Fruit fly (Drosophila melanogaster): ENCODE results near the gene Uch-L5.

The Uch-L5 gene

dm6 chr3L:9426656-9427294 is 50.0 kb downstream of the Uch-L5 start, which contains the start of the genes Atat and Shc (continued):
- TF ChIP-seq Hr38 (GFP tag; optimal IDR thresholded peaks at IDR 0.05), result peak; percentile 96
- peak; percentile 83 to 96 for TF ChIP-seq ss (GFP tag; optimal IDR thresholded peaks at IDR 0.05)
- TF ChIP-seq OdsH (GFP tag; optimal IDR thresholded peaks at IDR 0.05), result peak; percentile 99
- peak; percentile 95 for TF ChIP-seq Eip93F (GFP tag; optimal IDR thresholded peaks at IDR 0.05)
- TF ChIP-seq net (GFP tag; optimal IDR thresholded peaks at IDR 0.05), result peak; percentile 98
- peak; percentile 93 for TF ChIP-seq CG6808 (GFP tag; optimal IDR thresholded peaks at IDR 0.05)
- peak; percentile 99 for TF ChIP-seq Eip78C (GFP tag)
- TF ChIP-seq Eip75B (GFP tag; optimal IDR thresholded peaks at IDR 0.05), result peak; percentile 98
- TF ChIP-seq CG9139 (GFP tag; optimal IDR thresholded peaks at IDR 0.05), result peak; percentile 84
- peak; percentile 98 for TF ChIP-seq dac (GFP tag; optimal IDR thresholded peaks at IDR 0.05)
- TF ChIP-seq Sox14 (GFP tag; optimal IDR thresholded peaks at IDR 0.05), result peak; percentile 100
- TF ChIP-seq svp (GFP tag), result peak; percentile 99
- peak; percentile 99 for TF ChIP-seq Smox (GFP tag; optimal IDR thresholded peaks at IDR 0.05)
- TF ChIP-seq eg (GFP tag; IDR thresholded peaks at IDR 0.05), result peak; percentile 99
- TF ChIP-seq CG34406 (GFP tag; optimal IDR thresholded peaks at IDR 0.05), result peak; percentile 98
- TF ChIP-seq CG6163 (GFP tag; IDR thresholded peaks at IDR 0.05), result peak; percentile 99
- peak; percentile 100 for TF ChIP-seq Sox15 (GFP tag; optimal IDR thresholded peaks at IDR 0.05)
- TF ChIP-seq spab (GFP tag; optimal IDR thresholded peaks at IDR 0.05), result peak; percentile 95

- TF ChIP-seq dsx (GFP tag; optimal IDR thresholded peaks at IDR 0.05; ENCODE audit: poor library complexity, severe bottlenecking) (no peak), Blimp-1 (GFP tag; optimal IDR thresholded peaks at IDR 0.05) (no peak), CG8119 (GFP tag; IDR thresholded peaks at IDR 0.05) (peak; percentile 35; the same call in 2 of the 3 replicates), net (GFP tag; optimal IDR thresholded peaks at IDR 0.05) (peak; percentile 31), eg (GFP tag; IDR thresholded peaks at IDR 0.05) (peak; percentile 63; the same call in 2 of the 3 replicates), Hr38 (GFP tag; optimal IDR thresholded peaks at IDR 0.05) (no peak), CG15336 (GFP tag; IDR thresholded peaks at IDR 0.05) (peak; percentile 55), Hr4 (GFP tag; optimal IDR thresholded peaks at IDR 0.05) (peak; percentile 63), CG4318 (GFP tag; optimal IDR thresholded peaks at IDR 0.05) (peak; percentile 0), CG6276 (GFP tag; optimal IDR thresholded peaks at IDR 0.05) (peak; percentile 10), CG6163 (GFP tag; IDR thresholded peaks at IDR 0.05) (peak; percentile 40; the same call in 1 of the 3 replicates), vri (GFP tag; optimal IDR thresholded peaks at IDR 0.05) (peak; percentile 22), CG32006 (GFP tag; optimal IDR thresholded peaks at IDR 0.05) (peak; percentile 64), svp (GFP tag) (peak; percentile 50), CG3919 (GFP tag; optimal IDR thresholded peaks at IDR 0.05) (peak; percentile 3), Eip78C (GFP tag) (peak; percentile 36)
Measured at dm6 chr3L:9425838-9426237, 50.9 kb downstream of the Uch-L5 start.

Measured in whole organism, prepupa.